Fruit fly (Drosophila melanogaster) whole organism, embryonic: ENCODE measurements around the gene CG33203.

Experiments
- CG10959 ChIP-seq: fragments of 200-800 bp; sonication (Bioruptor generic); IDR thresholded peaks from 2 replicates; pipeline ENCODE4 v1.3.6; 2022; ENCODE audit warnings: missing biosample characterization, missing genetic modification characterization
- CG11085 ChIP-seq: fragments of 200-800 bp; sonication (Bioruptor generic); IDR thresholded peaks from 2 replicates; pipeline ENCODE4 v1.3.6; 2022; ENCODE audit warnings: missing biosample characterization, missing genetic modification characterization
- CG11723 ChIP-seq: fragments of 200-800 bp; sonication (Bioruptor generic); optimal IDR thresholded peaks from 2 replicates; lab custom pipeline; 2017; ENCODE audit warnings: missing biosample characterization, mild to moderate bottlenecking, missing genetic modification characterization
- CG13287 ChIP-seq: fragments of 200-800 bp; sonication (Bioruptor generic); IDR thresholded peaks from 2 replicates; pipeline ENCODE4 v1.3.6; 2022; ENCODE audit warnings: missing biosample characterization, missing genetic modification characterization; ENCODE audit not compliant: partially characterized antibody
- CG13424 ChIP-seq: fragments of 200-800 bp; sonication (Bioruptor generic); optimal IDR thresholded peaks from 2 replicates; lab custom pipeline; 2019; ENCODE audit warnings: missing biosample characterization, mild to moderate bottlenecking, missing genetic modification characterization, moderate library complexity
- CG13894 ChIP-seq: fragments of 200-800 bp; sonication (Bioruptor generic); optimal IDR thresholded peaks from 3 replicates; lab custom pipeline; 2018; ENCODE audit warnings: missing biosample characterization, mild to moderate bottlenecking, missing genetic modification characterization, moderate library complexity
- CG14014 ChIP-seq: fragments of 200-800 bp; sonication (Bioruptor generic); IDR thresholded peaks from 2 replicates; pipeline ENCODE4 v1.3.6; 2022; ENCODE audit warnings: missing biosample characterization, missing genetic modification characterization
- CG14050 ChIP-seq: fragments of 200-800 bp; sonication (Bioruptor generic); IDR thresholded peaks from 3 replicates; pipeline ENCODE4 v1.3.6; 2022; ENCODE audit warnings: missing biosample characterization, missing genetic modification characterization
- CG15479 ChIP-seq: fragments of 200-800 bp; sonication (Bioruptor generic); optimal IDR thresholded peaks from 3 replicates; lab custom pipeline; 2019; ENCODE audit warnings: missing biosample characterization, mild to moderate bottlenecking, missing genetic modification characterization, moderate library complexity
- CG15514 ChIP-seq: fragments of 200-800 bp; sonication (Bioruptor generic); optimal IDR thresholded peaks from 3 replicates; lab custom pipeline; 2017; ENCODE audit warnings: missing biosample characterization, missing genetic modification characterization, mild to moderate bottlenecking, moderate library complexity, missing genetic modification reagents
- CG18011 ChIP-seq: fragments of 200-800 bp; sonication (Bioruptor generic); optimal IDR thresholded peaks from 2 replicates; lab custom pipeline; 2017; ENCODE audit warnings: missing biosample characterization, missing genetic modification characterization, mild to moderate bottlenecking, moderate library complexity, missing genotype
- CG18262 ChIP-seq: fragments of 200-800 bp; optimal IDR thresholded peaks from 3 replicates; lab custom pipeline; 2019; ENCODE audit warnings: missing biosample characterization, mild to moderate bottlenecking, missing genetic modification characterization, moderate library complexity
- CG33557 ChIP-seq: fragments of 200-800 bp; sonication (Bioruptor generic); optimal IDR thresholded peaks from 2 replicates; lab custom pipeline; 2019; ENCODE audit warnings: missing biosample characterization, mild to moderate bottlenecking, missing genetic modification characterization, moderate library complexity
- CG3407 ChIP-seq: fragments of 200-800 bp; sonication (Bioruptor generic); optimal IDR thresholded peaks from 2 replicates; lab custom pipeline; 2018; ENCODE audit warnings: missing biosample characterization, mild to moderate bottlenecking, missing genetic modification characterization
- CG4360 ChIP-seq: fragments of 200-800 bp; sonication (Bioruptor generic); IDR thresholded peaks from 2 replicates; pipeline ENCODE4 v1.3.6; 2022; ENCODE audit warnings: missing biosample characterization, missing genetic modification characterization
- CG4854 ChIP-seq: fragments of 200-800 bp; sonication (Bioruptor generic); optimal IDR thresholded peaks from 2 replicates; lab custom pipeline; 2016; ENCODE audit warnings: missing biosample characterization, missing genetic modification characterization, inconsistent platforms
- CG7271 ChIP-seq: fragments of 200-800 bp; sonication (Bioruptor generic); optimal IDR thresholded peaks from 2 replicates; lab custom pipeline; 2018; ENCODE audit warnings: missing biosample characterization, mild to moderate bottlenecking, missing genetic modification characterization, moderate library complexity
- CG7556 ChIP-seq: fragments of 200-800 bp; sonication (Bioruptor generic); optimal IDR thresholded peaks from 2 replicates; lab custom pipeline; 2017; ENCODE audit warnings: missing biosample characterization, mild to moderate bottlenecking, missing genetic modification characterization
- CG9215 ChIP-seq: fragments of 200-800 bp; sonication (Bioruptor generic); IDR thresholded peaks from 2 replicates; pipeline ENCODE4 v1.3.6; 2022; ENCODE audit warnings: missing biosample characterization, missing genetic modification characterization
- CrebB ChIP-seq: fragments of 200-800 bp; sonication (Bioruptor generic); optimal IDR thresholded peaks from 3 replicates; lab custom pipeline; 2018; ENCODE audit warnings: missing biosample characterization, mild to moderate bottlenecking, missing genetic modification characterization
- Ets97D ChIP-seq: fragments of 200-800 bp; sonication (Bioruptor generic); optimal IDR thresholded peaks from 3 replicates; lab custom pipeline; 2016; ENCODE audit warnings: missing biosample characterization, missing genetic modification characterization
- Fer1 ChIP-seq: fragments of 200-800 bp; sonication (Bioruptor generic); optimal IDR thresholded peaks from 2 replicates; lab custom pipeline; 2017; ENCODE audit warnings: missing biosample characterization, mild to moderate bottlenecking, missing genetic modification characterization
- Gug ChIP-seq: fragments of 200-800 bp; sonication (Bioruptor generic); IDR thresholded peaks from 4 replicates; pipeline ENCODE4 v1.3.6; 2022; ENCODE audit warnings: missing biosample characterization, missing genetic modification characterization
- Med ChIP-seq: fragments of 200-800 bp; sonication (Bioruptor generic); peaks from one replicate; lab custom pipeline; 2016; ENCODE audit warnings: missing biosample characterization, missing genetic modification characterization, mild to moderate bottlenecking, inconsistent platforms, moderate library complexity
- Ptx1 ChIP-seq: fragments of 200-800 bp; sonication (Bioruptor generic); IDR thresholded peaks from 2 replicates; pipeline ENCODE4 v1.3.6; 2022; ENCODE audit warnings: missing biosample characterization, missing genetic modification characterization
- Sox102F ChIP-seq: fragments of 200-800 bp; sonication (Bioruptor generic); optimal IDR thresholded peaks from 2 replicates; lab custom pipeline; 2018; ENCODE audit warnings: missing biosample characterization, mild to moderate bottlenecking, missing genetic modification characterization, moderate library complexity
- Spps ChIP-seq: fragments of 200-800 bp; sonication (Bioruptor generic); optimal IDR thresholded peaks from 2 replicates; lab custom pipeline; 2018; ENCODE audit warnings: missing biosample characterization, mild to moderate bottlenecking, missing genetic modification characterization
- abd-A ChIP-seq: fragments of 200-800 bp; sonication (Bioruptor generic); optimal IDR thresholded peaks from 3 replicates; lab custom pipeline; 2019; ENCODE audit warnings: missing biosample characterization, mild to moderate bottlenecking, missing genetic modification characterization, moderate library complexity
- ap ChIP-seq: fragments of 200-800 bp; sonication (Bioruptor generic); IDR thresholded peaks from 2 replicates; pipeline ENCODE4 v1.3.6; 2022; ENCODE audit warnings: missing biosample characterization, missing genetic modification characterization
- bcd ChIP-seq: fragments of 200-800 bp; sonication (Bioruptor generic); optimal IDR thresholded peaks from 2 replicates; lab custom pipeline; 2017; ENCODE audit warnings: missing biosample characterization, mild to moderate bottlenecking, missing genetic modification characterization
- br ChIP-seq: fragments of >200 bp; optimal IDR thresholded peaks from 2 replicates; lab custom pipeline; 2017
- cas ChIP-seq: fragments of 200-800 bp; sonication (Bioruptor generic); IDR thresholded peaks from 2 replicates; pipeline ENCODE4 v1.3.6; 2022; ENCODE audit warnings: missing biosample characterization, missing genetic modification characterization
- ci ChIP-seq: fragments of 200-800 bp; sonication (Bioruptor generic); IDR thresholded peaks from 3 replicates; pipeline ENCODE4 v1.3.6; 2022; ENCODE audit warnings: missing biosample characterization, missing genetic modification characterization
- en ChIP-seq: fragments of 200-800 bp; sonication (Bioruptor generic); optimal IDR thresholded peaks from 2 replicates; lab custom pipeline; 2016; ENCODE audit warnings: missing biosample characterization, missing genetic modification characterization
- fd102C ChIP-seq: fragments of 200-800 bp; sonication (Bioruptor generic); optimal IDR thresholded peaks from 2 replicates; lab custom pipeline; 2018; ENCODE audit warnings: missing biosample characterization, mild to moderate bottlenecking, missing genetic modification characterization, moderate library complexity
- fd3F ChIP-seq: fragments of 200-800 bp; sonication (Bioruptor generic); optimal IDR thresholded peaks from 2 replicates; lab custom pipeline; 2018; ENCODE audit warnings: missing biosample characterization, mild to moderate bottlenecking, missing genetic modification characterization, moderate library complexity
- gem ChIP-seq: fragments of 200-800 bp; sonication (Bioruptor generic); optimal IDR thresholded peaks from 2 replicates; lab custom pipeline; 2019; ENCODE audit warnings: missing biosample characterization, mild to moderate bottlenecking, missing genetic modification characterization, moderate library complexity
- klu ChIP-seq: fragments of 200-800 bp; sonication (Bioruptor generic); IDR thresholded peaks from 2 replicates; pipeline ENCODE4 v1.3.6; 2022; ENCODE audit warnings: missing biosample characterization, missing genetic modification characterization
- lbe ChIP-seq: fragments of 200-800 bp; sonication (Bioruptor generic); optimal IDR thresholded peaks from 2 replicates; lab custom pipeline; 2016; ENCODE audit warnings: missing biosample characterization, mild to moderate bottlenecking, missing genetic modification characterization
- p53 ChIP-seq: fragments of 200-800 bp; sonication (Bioruptor generic); optimal IDR thresholded peaks from 2 replicates; lab custom pipeline; 2016; ENCODE audit warnings: missing biosample characterization, missing genetic modification characterization
- row ChIP-seq: fragments of 200-800 bp; sonication (Bioruptor generic); IDR thresholded peaks from 3 replicates; pipeline ENCODE4 v1.3.6; 2022; ENCODE audit warnings: missing biosample characterization, missing genetic modification characterization
- sc ChIP-seq, 3 experiments: fragments of >200 bp in 2 of 3; fragments of 200-800 bp in 1 of 3; sonication (Bioruptor generic) in 1 of 3; optimal IDR thresholded peaks; 2 replicates in 2 of 3; 3 replicates in 1 of 3; lab custom pipeline; 2017; ENCODE audit warnings: mild to moderate bottlenecking in 1 of 3, missing biosample characterization in 1 of 3, missing genetic modification characterization in 1 of 3, missing genetic modification reagents in 1 of 3
- sd ChIP-seq: fragments of 200-800 bp; sonication (Bioruptor generic); optimal IDR thresholded peaks from 3 replicates; lab custom pipeline; 2018; ENCODE audit warnings: missing biosample characterization, mild to moderate bottlenecking, missing genetic modification characterization, moderate library complexity
- sna ChIP-seq: fragments of 200-800 bp; sonication (Bioruptor generic); IDR thresholded peaks from 2 replicates; pipeline ENCODE4 v1.3.6; 2022; ENCODE audit warnings: missing biosample characterization, missing genetic modification characterization; ENCODE audit not compliant: partially characterized antibody
- so ChIP-seq: fragments of 200-800 bp; sonication (Bioruptor generic); IDR thresholded peaks from 3 replicates; pipeline ENCODE4 v1.3.6; 2022; ENCODE audit warnings: missing biosample characterization, missing genetic modification characterization
- tx ChIP-seq: fragments of 200-800 bp; sonication (Bioruptor generic); optimal IDR thresholded peaks from 2 replicates; lab custom pipeline; 2016; ENCODE audit warnings: missing biosample characterization, missing genetic modification characterization
- zf30C ChIP-seq: fragments of 200-800 bp; sonication (Bioruptor generic); optimal IDR thresholded peaks from 3 replicates; lab custom pipeline; 2018; ENCODE audit warnings: missing biosample characterization, mild to moderate bottlenecking, missing genetic modification characterization

CG33203 gene

DNA sequence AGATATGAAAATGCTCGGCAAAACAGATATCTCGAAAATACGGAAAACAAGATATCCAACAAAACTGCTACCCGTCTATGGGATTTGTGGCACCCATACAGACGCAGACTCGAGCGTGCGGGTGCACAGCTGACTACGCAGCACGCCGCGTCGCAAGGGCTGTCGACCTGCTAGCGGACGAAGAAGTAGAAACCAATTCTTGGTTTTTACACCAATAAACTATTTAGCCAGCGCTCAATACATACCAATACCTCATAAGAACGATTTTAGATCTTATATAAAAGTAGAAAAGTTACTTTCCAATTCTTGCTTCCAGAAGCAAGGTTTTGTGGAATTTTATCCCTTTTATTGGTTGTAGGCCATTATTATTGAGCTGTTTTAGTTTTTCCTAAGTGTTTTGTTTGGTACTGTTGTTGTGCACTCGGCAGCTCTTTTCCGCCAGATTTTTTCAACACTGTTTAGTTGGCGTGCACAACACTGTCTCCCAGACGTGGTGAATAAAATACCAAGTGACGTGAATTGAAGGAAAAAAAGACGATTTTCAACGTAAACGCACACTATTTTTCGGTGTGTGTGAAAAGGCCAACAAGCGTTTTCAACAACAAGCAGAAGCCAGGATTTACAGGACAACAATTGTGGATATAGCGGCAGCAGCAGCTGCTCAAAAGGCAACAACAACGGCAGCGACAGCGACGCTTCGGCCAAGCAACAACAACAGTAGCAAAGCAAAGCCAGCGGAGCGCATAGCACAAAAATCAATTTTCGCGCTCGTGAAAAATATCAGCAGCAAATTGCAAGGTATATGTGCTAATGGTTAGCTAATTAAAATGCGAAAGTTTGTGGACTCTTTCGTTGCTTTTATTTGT, 1.3 kb upstream of the CG33203 start (continued):
- peak; percentile 82 for TF ChIP-seq tx
- TF ChIP-seq bcd, result peak; percentile 77
- TF ChIP-seq klu (GFP tag; lab: Robert Waterston, UW), result peak; percentile 70
- TF ChIP-seq p53 (GFP tag; lab: Kevin White, UChicago), result peak; percentile 61
- TF ChIP-seq lbe, result peak; percentile 68
- TF ChIP-seq sc (optimal IDR thresholded peaks at IDR 0.05; lab: Kevin White, UChicago), result no peak
- peak; percentile 32 for TF ChIP-seq sc (GFP tag; optimal IDR thresholded peaks at IDR 0.05; lab: Kevin White, UChicago)
- TF ChIP-seq abd-A (tag; lab: Kevin White, UChicago), result peak; percentile 89
- TF ChIP-seq Spps (tag; lab: Kevin White, UChicago), result no peak
- TF ChIP-seq Sox102F (GFP tag; lab: Kevin White, UChicago), result peak; percentile 74
- peak; percentile 70 for TF ChIP-seq CG4854 (GFP tag; lab: Kevin White, UChicago)
- peak; percentile 99 for TF ChIP-seq sd (tag; lab: Kevin White, UChicago)
- TF ChIP-seq row (GFP tag; lab: Robert Waterston, UW), result peak; percentile 80
- TF ChIP-seq CrebB (tag; lab: Kevin White, UChicago), result peak; percentile 64
- peak; percentile 63; the same call in 1 of the 2 replicates for TF ChIP-seq cas (GFP tag; lab: Robert Waterston, UW)
- TF ChIP-seq so (GFP tag; lab: Robert Waterston, UW), result peak; percentile 73; the same call in 2 of the 3 replicates
- TF ChIP-seq fd3F, result peak; percentile 70
- no peak for TF ChIP-seq ap (GFP tag; lab: Robert Waterston, UW)
- peak; percentile 34 for TF ChIP-seq CG3407 (GFP tag; lab: Kevin White, UChicago)
- peak; percentile 47; the same call in 1 of the 2 replicates for TF ChIP-seq CG10959 (GFP tag; lab: Robert Waterston, UW)
- TF ChIP-seq CG11085, result peak; percentile 53; the same call in 1 of the 2 replicates
- peak; percentile 83 for TF ChIP-seq CG7556 (GFP tag; lab: Kevin White, UChicago)
- TF ChIP-seq Fer1, result peak; percentile 86
- TF ChIP-seq sna (GFP tag; lab: Robert Waterston, UW), result 0 out of 2 replicates have a peak, but pooled peaks have one; percentile 12
- TF ChIP-seq CG14014 (GFP tag; lab: Robert Waterston, UW), result no peak; the same call in none of the 2 replicates
- peak; percentile 82 for TF ChIP-seq CG13424 (tag; lab: Kevin White, UChicago)
- TF ChIP-seq CG33557 (GFP tag; lab: Kevin White, UChicago), result peak; percentile 31
- no peak; the same call in 1 of the 2 replicates for TF ChIP-seq CG13287 (GFP tag; lab: Robert Waterston, UW)
- peak; percentile 63 for TF ChIP-seq CG18262 (tag; lab: Kevin White, UChicago)
- no peak for TF ChIP-seq zf30C (GFP tag; lab: Kevin White, UChicago)
- TF ChIP-seq Ptx1 (GFP tag; lab: Robert Waterston, UW), result peak; percentile 83
- peak; percentile 56; the same call in 2 of the 3 replicates for TF ChIP-seq CG14050 (GFP tag; lab: Robert Waterston, UW)
- peak; percentile 92 for TF ChIP-seq CG4360 (GFP tag; lab: Robert Waterston, UW)
- peak; percentile 76; the same call in 3 of the 4 replicates for TF ChIP-seq Gug
- TF ChIP-seq br (lab: Kevin White, UChicago), result no peak

DNA sequence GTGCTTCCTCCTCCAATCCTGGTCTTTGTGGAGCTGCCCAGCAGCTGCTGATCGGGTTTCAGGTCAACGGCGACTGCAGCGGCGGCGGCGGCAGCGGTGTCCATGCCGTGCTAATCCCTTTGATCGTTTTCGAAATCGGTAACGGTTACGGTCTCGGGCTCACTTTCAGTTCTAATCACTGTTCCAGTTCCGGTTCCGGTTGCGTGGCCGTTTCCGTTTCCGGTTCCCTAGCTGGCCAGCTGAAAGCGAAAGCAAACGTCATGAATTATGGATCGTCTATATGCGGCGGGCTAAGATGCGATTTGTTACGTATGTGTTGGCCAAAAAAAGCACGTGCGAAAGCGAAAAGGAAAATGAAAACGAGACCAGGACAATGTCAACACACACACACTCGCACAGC, 696 bp downstream of the CG33203 start:
- TF ChIP-seq ci (0 out of 3 replicates have a peak, but pooled peaks have one; percentile 26), Med (GFP tag; lab: Kevin White, UChicago) (peak; percentile 71), CG15514 (GFP tag; lab: Kevin White, UChicago) (peak; percentile 81), CG15479 (GFP tag; lab: Kevin White, UChicago) (peak; percentile 16), gem (tag; lab: Kevin White, UChicago) (no peak), CG18011 (GFP tag; lab: Kevin White, UChicago) (no peak), en (no peak), fd102C (GFP tag; lab: Kevin White, UChicago) (peak; percentile 1), CG13894 (tag; lab: Kevin White, UChicago) (no peak), Ets97D (peak; percentile 63), CG7271 (tag; lab: Kevin White, UChicago) (peak; percentile 87), CG11723 (GFP tag; lab: Kevin White, UChicago) (no peak), CG9215 (no peak), p53 (GFP tag; lab: Kevin White, UChicago) (no peak)
